Fruit fly (Drosophila melanogaster) whole organism, embryonic: ENCODE measurements around the gene CG13039.

ENCODE experiments used
- ATbp ChIP-seq: fragments of 200-800 bp; sonication (Bioruptor generic); optimal IDR thresholded peaks from 2 replicates; lab custom pipeline; 2017; ENCODE audit warnings: missing biosample characterization, mild to moderate bottlenecking, missing genetic modification characterization, missing genetic modification reagents
- Bdp1 ChIP-seq: fragments of 200-800 bp; sonication (Bioruptor generic); optimal IDR thresholded peaks from 3 replicates; lab custom pipeline; 2016; ENCODE audit warnings: missing biosample characterization, missing genetic modification characterization
- CG10147 ChIP-seq: fragments of 200-800 bp; sonication (Bioruptor generic); optimal IDR thresholded peaks from 2 replicates; lab custom pipeline; 2019; ENCODE audit warnings: missing biosample characterization, mild to moderate bottlenecking, missing genetic modification characterization, moderate library complexity
- CG10979 ChIP-seq: fragments of 200-800 bp; sonication (Bioruptor generic); optimal IDR thresholded peaks from 2 replicates; lab custom pipeline; 2018; ENCODE audit warnings: missing biosample characterization, mild to moderate bottlenecking, missing genetic modification characterization, moderate library complexity
- CG11504 ChIP-seq: fragments of 200-800 bp; sonication (Bioruptor generic); optimal IDR thresholded peaks from 3 replicates; lab custom pipeline; 2019; ENCODE audit warnings: missing biosample characterization, mild to moderate bottlenecking, missing genetic modification characterization, moderate library complexity
- CG11560 ChIP-seq: fragments of 200-800 bp; sonication (Bioruptor generic); IDR thresholded peaks from 3 replicates; pipeline ENCODE4 v1.3.6; 2022; ENCODE audit warnings: missing biosample characterization, missing genetic modification characterization
- CG11695 ChIP-seq: fragments of 200-800 bp; sonication (Bioruptor generic); IDR thresholded peaks from 3 replicates; pipeline ENCODE4 v1.3.6; 2022; ENCODE audit warnings: missing biosample characterization, missing genetic modification characterization
- CG14710 ChIP-seq: fragments of 200-800 bp; sonication (Bioruptor generic); optimal IDR thresholded peaks from 3 replicates; lab custom pipeline; 2019; ENCODE audit warnings: missing biosample characterization, mild to moderate bottlenecking, missing genetic modification characterization, moderate library complexity
- CG1647 ChIP-seq: fragments of 200-800 bp; sonication (Bioruptor generic); optimal IDR thresholded peaks from 3 replicates; lab custom pipeline; 2016; ENCODE audit warnings: missing biosample characterization, missing genetic modification characterization
- CG16779 ChIP-seq: fragments of 200-800 bp; sonication (Bioruptor generic); IDR thresholded peaks from 2 replicates; pipeline ENCODE4 v1.3.6; 2022; ENCODE audit warnings: missing biosample characterization, missing genetic modification characterization
- CG17802 ChIP-seq: fragments of 200-800 bp; sonication (Bioruptor generic); optimal IDR thresholded peaks from 2 replicates; lab custom pipeline; 2018; ENCODE audit warnings: missing biosample characterization, mild to moderate bottlenecking, missing genetic modification characterization, moderate library complexity
- CG18011 ChIP-seq: fragments of 200-800 bp; sonication (Bioruptor generic); optimal IDR thresholded peaks from 2 replicates; lab custom pipeline; 2017; ENCODE audit warnings: missing biosample characterization, missing genetic modification characterization, mild to moderate bottlenecking, moderate library complexity, missing genotype
- CG18764 ChIP-seq: fragments of 200-800 bp; sonication (Bioruptor generic); optimal IDR thresholded peaks from 3 replicates; lab custom pipeline; 2016; ENCODE audit warnings: missing biosample characterization, missing genetic modification characterization
- CG31441 ChIP-seq: fragments of 200-800 bp; sonication (Bioruptor generic); IDR thresholded peaks from 2 replicates; pipeline ENCODE4 v1.3.6; 2022; ENCODE audit warnings: missing biosample characterization, missing genetic modification characterization
- CG34422 ChIP-seq: fragments of 200-800 bp; sonication (Bioruptor generic); IDR thresholded peaks from 3 replicates; pipeline ENCODE4 v1.3.6; 2022; ENCODE audit warnings: missing biosample characterization, missing genetic modification characterization
- CG3838 ChIP-seq: fragments of 200-800 bp; sonication (Bioruptor generic); optimal IDR thresholded peaks from 3 replicates; lab custom pipeline; 2016; ENCODE audit warnings: missing biosample characterization, missing genetic modification characterization
- CG3847 ChIP-seq: fragments of 200-800 bp; sonication (Bioruptor generic); IDR thresholded peaks from 2 replicates; pipeline ENCODE4 v1.3.6; 2022; ENCODE audit warnings: missing biosample characterization, missing genetic modification characterization
- CG7556 ChIP-seq: fragments of 200-800 bp; sonication (Bioruptor generic); optimal IDR thresholded peaks from 2 replicates; lab custom pipeline; 2017; ENCODE audit warnings: missing biosample characterization, mild to moderate bottlenecking, missing genetic modification characterization
- CG7839 ChIP-seq: fragments of 200-800 bp; sonication (Bioruptor generic); optimal IDR thresholded peaks from 3 replicates; lab custom pipeline; 2018; ENCODE audit warnings: missing biosample characterization, mild to moderate bottlenecking, missing genetic modification characterization, moderate library complexity
- CG7963 ChIP-seq: fragments of 200-800 bp; sonication (Bioruptor generic); IDR thresholded peaks from 3 replicates; pipeline ENCODE4 v1.3.6; 2022; ENCODE audit warnings: missing biosample characterization, missing genetic modification characterization; ENCODE audit not compliant: partially characterized antibody
- CG9437 ChIP-seq: fragments of 200-800 bp; sonication (Bioruptor generic); optimal IDR thresholded peaks from 2 replicates; lab custom pipeline; 2018; ENCODE audit warnings: missing biosample characterization, mild to moderate bottlenecking, missing genetic modification characterization
- CG9727 ChIP-seq: fragments of 200-800 bp; sonication (Bioruptor generic); optimal IDR thresholded peaks from 3 replicates; lab custom pipeline; 2017; ENCODE audit warnings: missing biosample characterization, mild to moderate bottlenecking, missing genetic modification characterization
- Dad ChIP-seq: fragments of 200-800 bp; sonication (Bioruptor generic); optimal IDR thresholded peaks from 3 replicates; lab custom pipeline; 2016; ENCODE audit warnings: missing biosample characterization, missing genetic modification characterization
- Dip3 ChIP-seq: fragments of 200-800 bp; sonication (Bioruptor generic); optimal IDR thresholded peaks from 3 replicates; lab custom pipeline; 2016; ENCODE audit warnings: missing biosample characterization, missing genetic modification characterization
- Fer2 ChIP-seq: fragments of 200-800 bp; sonication (Bioruptor generic); optimal IDR thresholded peaks from 2 replicates; lab custom pipeline; 2018; ENCODE audit warnings: missing biosample characterization, mild to moderate bottlenecking, missing genetic modification characterization, moderate library complexity
- Fer3 ChIP-seq: fragments of 200-800 bp; sonication (Bioruptor generic); optimal IDR thresholded peaks from 2 replicates; lab custom pipeline; 2018; ENCODE audit warnings: missing biosample characterization, mild to moderate bottlenecking, missing genetic modification characterization, moderate library complexity
- Neu2 ChIP-seq: fragments of 200-800 bp; sonication (Bioruptor generic); optimal IDR thresholded peaks from 3 replicates; lab custom pipeline; 2016; ENCODE audit warnings: missing biosample characterization, missing genetic modification characterization, borderline replicate concordance
- Nf-YA ChIP-seq: fragments of 200-800 bp; sonication (Bioruptor generic); IDR thresholded peaks from 2 replicates; pipeline ENCODE4 v1.3.6; 2022; ENCODE audit warnings: missing biosample characterization, missing genetic modification characterization
- Nf-YC ChIP-seq: fragments of 200-800 bp; optimal IDR thresholded peaks from 3 replicates; lab custom pipeline; 2019; ENCODE audit warnings: missing biosample characterization, mild to moderate bottlenecking, missing genetic modification characterization, moderate library complexity
- Sox100B ChIP-seq: fragments of 200-800 bp; sonication (Bioruptor generic); optimal IDR thresholded peaks from 3 replicates; lab custom pipeline; 2018; ENCODE audit warnings: missing biosample characterization, mild to moderate bottlenecking, missing genetic modification characterization
- Sry-β ChIP-seq: fragments of 200-800 bp; sonication (Bioruptor generic); optimal IDR thresholded peaks from 2 replicates; lab custom pipeline; 2018; ENCODE audit warnings: missing biosample characterization, mild to moderate bottlenecking, missing genetic modification characterization, moderate library complexity
- Sry-δ ChIP-seq: fragments of 200-800 bp; sonication (Bioruptor generic); optimal IDR thresholded peaks from 2 replicates; lab custom pipeline; 2016; ENCODE audit warnings: missing biosample characterization, missing genetic modification characterization
- Usf ChIP-seq: fragments of 200-800 bp; sonication (Bioruptor generic); optimal IDR thresholded peaks from 2 replicates; lab custom pipeline; 2017; ENCODE audit warnings: missing genotype, missing biosample characterization, missing genetic modification characterization
- Xrp1 ChIP-seq: fragments of 200-800 bp; sonication (Bioruptor generic); IDR thresholded peaks from 2 replicates; pipeline ENCODE4 v1.3.6; 2022; ENCODE audit warnings: missing biosample characterization, missing genetic modification characterization
- ac ChIP-seq: fragments of 200-800 bp; sonication (Bioruptor generic); optimal IDR thresholded peaks from 3 replicates; lab custom pipeline; 2017; ENCODE audit warnings: missing biosample characterization, mild to moderate bottlenecking, missing genetic modification characterization
- aop ChIP-seq: fragments of 200-800 bp; sonication (Bioruptor generic); IDR thresholded peaks from 2 replicates; pipeline ENCODE4 v1.3.6; 2022; ENCODE audit warnings: missing biosample characterization, missing genetic modification characterization
- ara ChIP-seq: fragments of 200-800 bp; sonication (Bioruptor generic); IDR thresholded peaks from 2 replicates; pipeline ENCODE4 v1.3.6; 2022; ENCODE audit warnings: missing biosample characterization, missing genetic modification characterization
- crp ChIP-seq, 2 experiments: fragments of 200-800 bp; sonication (Bioruptor generic); optimal IDR thresholded peaks; 2 replicates in 1 of 2; 3 replicates in 1 of 2; lab custom pipeline; 2017; ENCODE audit warnings: missing biosample characterization in 2 of 2, missing genetic modification characterization in 2 of 2, mild to moderate bottlenecking in 1 of 2, moderate library complexity in 1 of 2
- fd3F ChIP-seq: fragments of 200-800 bp; sonication (Bioruptor generic); optimal IDR thresholded peaks from 2 replicates; lab custom pipeline; 2018; ENCODE audit warnings: missing biosample characterization, mild to moderate bottlenecking, missing genetic modification characterization, moderate library complexity
- gce ChIP-seq: fragments of 200-800 bp; sonication (Bioruptor generic); IDR thresholded peaks from 3 replicates; pipeline ENCODE4 v1.3.6; 2022; ENCODE audit warnings: missing biosample characterization, missing genetic modification characterization
- gcm ChIP-seq: fragments of 200-800 bp; sonication (Bioruptor generic); optimal IDR thresholded peaks from 2 replicates; lab custom pipeline; 2019; ENCODE audit warnings: missing biosample characterization, mild to moderate bottlenecking, missing genetic modification characterization, moderate library complexity
- kah ChIP-seq: fragments of 200-800 bp; sonication (Bioruptor generic); optimal IDR thresholded peaks from 2 replicates; lab custom pipeline; 2018; ENCODE audit warnings: missing biosample characterization, mild to moderate bottlenecking, missing genetic modification characterization
- lab ChIP-seq: fragments of 200-800 bp; sonication (Bioruptor generic); optimal IDR thresholded peaks from 3 replicates; lab custom pipeline; 2017; ENCODE audit warnings: missing biosample characterization, missing genetic modification characterization, mild to moderate bottlenecking, moderate library complexity, missing genetic modification reagents
- pfk ChIP-seq: fragments of 200-800 bp; sonication (Bioruptor generic); optimal IDR thresholded peaks from 2 replicates; lab custom pipeline; 2018; ENCODE audit warnings: missing biosample characterization, mild to moderate bottlenecking, missing genetic modification characterization, moderate library complexity
- run ChIP-seq: fragments of 200-800 bp; sonication (Bioruptor generic); optimal IDR thresholded peaks from 3 replicates; lab custom pipeline; 2018; ENCODE audit warnings: missing biosample characterization, mild to moderate bottlenecking, missing genetic modification characterization
- scrt ChIP-seq: fragments of 200-800 bp; sonication (Bioruptor generic); optimal IDR thresholded peaks from 2 replicates; lab custom pipeline; 2018; ENCODE audit warnings: missing biosample characterization, mild to moderate bottlenecking, missing genetic modification characterization, moderate library complexity
- sens ChIP-seq: fragments of 200-800 bp; sonication (Bioruptor generic); peaks from one replicate; lab custom pipeline; 2016; ENCODE audit warnings: missing biosample characterization, missing genetic modification characterization
- sens-2 ChIP-seq: fragments of 200-800 bp; sonication (Bioruptor generic); IDR thresholded peaks from 2 replicates; pipeline ENCODE4 v1.3.6; 2022; ENCODE audit warnings: missing biosample characterization, missing genetic modification characterization
- tap ChIP-seq: fragments of 200-800 bp; optimal IDR thresholded peaks from 3 replicates; lab custom pipeline; 2019; ENCODE audit warnings: missing biosample characterization, mild to moderate bottlenecking, missing genetic modification characterization, moderate library complexity

The CG13039 gene

dm6 chr3L:16328207-16328891 is 1.8 kb upstream of the CG13039 start, which contains the start of gene CG13058 (continued):
- TF ChIP-seq scrt (GFP tag; lab: Kevin White, UChicago) = peak; percentile 37
- TF ChIP-seq CG34422 = 0 out of 3 replicates have a peak, but pooled peaks have one; percentile 10
- 0 out of 2 replicates have a peak, but pooled peaks have one; percentile 42 for TF ChIP-seq CG31441 (GFP tag; lab: Robert Waterston, UW)
- no peak for TF ChIP-seq ATbp (GFP tag; lab: Kevin White, UChicago)
- TF ChIP-seq Dip3 = peak; percentile 65
- TF ChIP-seq tap (tag; lab: Kevin White, UChicago) = peak; percentile 59
- peak; percentile 53 for TF ChIP-seq Sox100B
- TF ChIP-seq Sry-δ = peak; percentile 32
- peak; percentile 71 for TF ChIP-seq CG7839 (tag; lab: Kevin White, UChicago)
- no peak for TF ChIP-seq pfk (GFP tag; lab: Kevin White, UChicago)
- TF ChIP-seq CG1647 = peak; percentile 44
- no peak for TF ChIP-seq Fer2 (tag; lab: Kevin White, UChicago)
- 0 out of 3 replicates have a peak, but pooled peaks have one; percentile 41 for TF ChIP-seq CG11560
- peak; percentile 77 for TF ChIP-seq CG3847 (GFP tag; lab: Robert Waterston, UW)
- TF ChIP-seq aop (GFP tag; lab: Robert Waterston, UW) = no peak
- TF ChIP-seq CG16779 (GFP tag; lab: Robert Waterston, UW) = no peak
- TF ChIP-seq sens-2 = peak; percentile 52
- peak; percentile 38 for TF ChIP-seq CG9727 (GFP tag; lab: Kevin White, UChicago)
- peak; percentile 40 for TF ChIP-seq sens
- TF ChIP-seq gce (GFP tag; lab: Robert Waterston, UW) = no peak
- TF ChIP-seq ara (GFP tag; lab: Robert Waterston, UW) = no peak
- TF ChIP-seq CG10147 = peak; percentile 60
- TF ChIP-seq Nf-YA = peak; percentile 54
- no peak for TF ChIP-seq ac
- TF ChIP-seq CG18764 (GFP tag; lab: Kevin White, UChicago) = peak; percentile 27
- TF ChIP-seq gcm (GFP tag; lab: Kevin White, UChicago) = no peak
- no peak for TF ChIP-seq CG14710 (tag; lab: Kevin White, UChicago)
- no peak for TF ChIP-seq CG18011 (GFP tag; lab: Kevin White, UChicago)
- peak; percentile 69 for TF ChIP-seq CG7556 (GFP tag; lab: Kevin White, UChicago)
- TF ChIP-seq CG11504 (tag; lab: Kevin White, UChicago) = peak; percentile 83
- TF ChIP-seq CG7963 (GFP tag; lab: Robert Waterston, UW) = no peak
- peak in 1 of 2 experiments; percentile 15 for TF ChIP-seq crp (GFP tag; optimal IDR thresholded peaks at IDR 0.05; lab: Kevin White, UChicago)
- TF ChIP-seq CG11695 (GFP tag; lab: Robert Waterston, UW) = peak; percentile 67
- no peak for TF ChIP-seq Sry-β (GFP tag; lab: Kevin White, UChicago)
- TF ChIP-seq CG9437 (GFP tag; lab: Kevin White, UChicago) = peak; percentile 50
- TF ChIP-seq Bdp1 (GFP tag; lab: Kevin White, UChicago) = peak; percentile 10
- TF ChIP-seq fd3F (GFP tag; lab: Kevin White, UChicago) = peak; percentile 72
- no peak for TF ChIP-seq Neu2 (GFP tag; lab: Kevin White, UChicago)
- TF ChIP-seq CG17802 (tag; lab: Kevin White, UChicago) = no peak
- peak; percentile 59 for TF ChIP-seq Fer3 (tag; lab: Kevin White, UChicago)
- TF ChIP-seq Xrp1 = no peak; the same call in 1 of the 2 replicates
- TF ChIP-seq Dad = no peak
- TF ChIP-seq CG3838 (GFP tag; lab: Kevin White, UChicago) = peak; percentile 18
- TF ChIP-seq kah (GFP tag; lab: Kevin White, UChicago) = peak; percentile 19
- peak; percentile 83 for TF ChIP-seq lab (GFP tag; lab: Kevin White, UChicago)
- peak; percentile 32 for TF ChIP-seq run (tag; lab: Kevin White, UChicago)
- TF ChIP-seq CG10979 (tag; lab: Kevin White, UChicago) = no peak
- TF ChIP-seq Usf (GFP tag; lab: Kevin White, UChicago) = peak; percentile 12
- no peak for TF ChIP-seq Nf-YC (tag; lab: Kevin White, UChicago)
